Fruit fly (Drosophila melanogaster): ENCODE results near the gene FucT6.

FucT6 gene

DNA sequence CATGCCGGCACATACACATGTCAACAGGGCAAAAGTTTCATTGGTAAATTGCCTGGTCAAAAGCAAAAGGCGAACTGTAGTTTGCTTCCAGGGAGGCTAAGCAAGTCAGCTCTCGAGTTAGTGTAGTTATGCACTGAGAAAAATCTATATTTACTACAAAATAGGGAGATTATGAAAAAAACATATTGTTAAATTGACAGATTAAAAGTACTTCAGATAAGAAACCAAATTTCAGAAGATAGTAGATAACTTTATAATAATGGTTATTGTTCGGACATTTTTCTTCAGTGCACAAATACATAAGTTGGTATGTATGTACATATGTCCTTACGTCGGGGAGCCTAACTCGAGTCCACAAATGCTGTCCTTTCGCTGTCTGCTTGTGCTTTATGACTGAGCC is 52.6 kb downstream of the FucT6 start (continued):
- TF ChIP-seq Camta (GFP tag; optimal IDR thresholded peaks at IDR 0.05), result peak; percentile 23
- no peak for TF ChIP-seq CG17612 (GFP tag; IDR thresholded peaks at IDR 0.05)
- peak; percentile 48 for TF ChIP-seq CG9817 (tag; optimal IDR thresholded peaks at IDR 0.05)
- no peak for TF ChIP-seq HLHmδ (GFP tag; optimal IDR thresholded peaks at IDR 0.05)
- peak; percentile 35 for TF ChIP-seq org-1 (GFP tag; optimal IDR thresholded peaks at IDR 0.05)
- TF ChIP-seq ttk (GFP tag; IDR thresholded peaks at IDR 0.05), result 0 out of 2 replicates have a peak, but pooled peaks have one; percentile 21
- no peak for TF ChIP-seq Sry-β (GFP tag; optimal IDR thresholded peaks at IDR 0.05)
- peak; percentile 58 for TF ChIP-seq CG4424 (GFP tag; optimal IDR thresholded peaks at IDR 0.05)
- peak; percentile 55 for TF ChIP-seq CG10267 (tag; optimal IDR thresholded peaks at IDR 0.05)
- peak; percentile 39 for TF ChIP-seq CG34376 (GFP tag; optimal IDR thresholded peaks at IDR 0.05)
- TF ChIP-seq Ets65A (GFP tag), result peak; percentile 8
- TF ChIP-seq lilli (GFP tag; optimal IDR thresholded peaks at IDR 0.05), result peak; percentile 64
- peak; percentile 57 for TF ChIP-seq Hsf (GFP tag; optimal IDR thresholded peaks at IDR 0.05)
- peak; percentile 40 for TF ChIP-seq CG12659 (GFP tag; optimal IDR thresholded peaks at IDR 0.05)
- peak; percentile 57 for TF ChIP-seq tap (tag; optimal IDR thresholded peaks at IDR 0.05)
- 0 out of 3 replicates have a peak, but pooled peaks have one; percentile 19 for TF ChIP-seq CG2889 (GFP tag; IDR thresholded peaks at IDR 0.05)
- 0 out of 2 replicates have a peak, but pooled peaks have one; percentile 7 for TF ChIP-seq CG4730 (GFP tag; IDR thresholded peaks at IDR 0.05)
- TF ChIP-seq CG3847 (GFP tag; IDR thresholded peaks at IDR 0.05), result 0 out of 2 replicates have a peak, but pooled peaks have one; percentile 20
- peak; percentile 51 for TF ChIP-seq CG14014 (GFP tag; IDR thresholded peaks at IDR 0.05)
- peak; percentile 60 for TF ChIP-seq zen (tag; optimal IDR thresholded peaks at IDR 0.05)
- TF ChIP-seq Chrac-16 (GFP tag; optimal IDR thresholded peaks at IDR 0.05), result peak; percentile 23
- peak; percentile 65 for TF ChIP-seq Sox102F (GFP tag; optimal IDR thresholded peaks at IDR 0.05)
- TF ChIP-seq CG4404 (GFP tag; IDR thresholded peaks at IDR 0.05), result 0 out of 2 replicates have a peak, but pooled peaks have one; percentile 9
- peak; percentile 81 for TF ChIP-seq Med (GFP tag)
- TF ChIP-seq zfh1 (GFP tag; IDR thresholded peaks at IDR 0.05), result peak; percentile 54; the same call in 1 of the 3 replicates
- no peak for TF ChIP-seq sd (tag; optimal IDR thresholded peaks at IDR 0.05)
- TF ChIP-seq CG14050 (GFP tag; IDR thresholded peaks at IDR 0.05), result 0 out of 3 replicates have a peak, but pooled peaks have one; percentile 29
- TF ChIP-seq CG12071 (GFP tag; optimal IDR thresholded peaks at IDR 0.05), result no peak
- peak; percentile 33 for TF ChIP-seq tio (GFP tag; optimal IDR thresholded peaks at IDR 0.05)
- TF ChIP-seq Ptx1 (GFP tag; IDR thresholded peaks at IDR 0.05), result peak; percentile 51; the same call in 1 of the 2 replicates
- peak; percentile 25; the same call in 1 of the 2 replicates for TF ChIP-seq Taf1 (GFP tag; IDR thresholded peaks at IDR 0.05)
- no peak for TF ChIP-seq CG10321 (GFP tag; IDR thresholded peaks at IDR 0.05)
- peak in 1 of 3 experiments; percentile 51 for TF ChIP-seq lola (GFP tag; optimal IDR thresholded peaks at IDR 0.05)
- peak; percentile 67 for TF ChIP-seq CoRest (tag; optimal IDR thresholded peaks at IDR 0.05)
- no peak for TF ChIP-seq Max (GFP tag; optimal IDR thresholded peaks at IDR 0.05)
- peak; percentile 9 for TF ChIP-seq BtbVII (GFP tag; optimal IDR thresholded peaks at IDR 0.05)
- no peak for TF ChIP-seq CG14441 (GFP tag; IDR thresholded peaks at IDR 0.05)
- peak; percentile 1 for TF ChIP-seq CG9876 (GFP tag; optimal IDR thresholded peaks at IDR 0.05)
- TF ChIP-seq dpn (GFP tag; optimal IDR thresholded peaks at IDR 0.05), result peak; percentile 11 to 23
- TF ChIP-seq Deaf1 (tag; optimal IDR thresholded peaks at IDR 0.05), result peak; percentile 34
- TF ChIP-seq CG30403 (GFP tag; optimal IDR thresholded peaks at IDR 0.05), result peak; percentile 59
- peak; percentile 40 for TF ChIP-seq esg (GFP tag; conservative IDR thresholded peaks at IDR 0.05)
- peak; percentile 35 for TF ChIP-seq caup (GFP tag; optimal IDR thresholded peaks at IDR 0.05; ENCODE audit: severe bottlenecking)
- peak; percentile 33 for TF ChIP-seq fd96Cb (tag; optimal IDR thresholded peaks at IDR 0.05)
- TF ChIP-seq CG9609 (GFP tag; optimal IDR thresholded peaks at IDR 0.05), result peak; percentile 39
- peak; percentile 60 for TF ChIP-seq CG13296 (GFP tag; optimal IDR thresholded peaks at IDR 0.05)
- TF ChIP-seq bsh (GFP tag; optimal IDR thresholded peaks at IDR 0.05), result peak in 1 of 2 experiments; percentile 60
- peak; percentile 15 for TF ChIP-seq CG33213 (GFP tag; optimal IDR thresholded peaks at IDR 0.05)
- no peak for TF ChIP-seq hkb (optimal IDR thresholded peaks at IDR 0.05)
- peak; percentile 65 for TF ChIP-seq hkb (GFP tag; IDR thresholded peaks at IDR 0.05)

Data from whole organism, embryonic.